Worm (Caenorhabditis elegans) whole organism, L4 larva: ENCODE results near the gene ZK112.4.

Experiments
- D1046.2 ChIP-seq: fragments of 200-800 bp; sonication (Bioruptor generic); IDR thresholded peaks from 2 replicates; pipeline ENCODE4 v1.3.6; 2022; ENCODE audit warnings: missing genetic modification characterization, missing compliant biosample characterization
- R02D3.7 ChIP-seq: fragments of 150-350 bp; sonication (generic microtip); optimal IDR thresholded peaks from 3 replicates; lab custom pipeline; 2014; ENCODE audit warnings: missing biosample characterization, missing genetic modification characterization
- Y48G9A.11 ChIP-seq: fragments of 200-800 bp; sonication (Bioruptor generic); IDR thresholded peaks from 2 replicates; pipeline ENCODE4 v1.3.6; 2022; ENCODE audit warnings: missing genetic modification reagents, missing genetic modification characterization, missing compliant biosample characterization
- ZK337.2 ChIP-seq: fragments of 200-800 bp; sonication (Bioruptor generic); IDR thresholded peaks from 2 replicates; pipeline ENCODE4 v1.3.6; 2022; ENCODE audit warnings: missing genetic modification reagents, missing genetic modification characterization, missing compliant biosample characterization
- ama-1 ChIP-seq: fragments of 150-350 bp; optimal IDR thresholded peaks from 2 replicates; lab custom pipeline; 2014; ENCODE audit warnings: inconsistent platforms, mixed read lengths
- arid-1 ChIP-seq: fragments of 200-800 bp; sonication (Bioruptor generic); conservative IDR thresholded peaks from 2 replicates; pipeline ENCODE4 v1.3.6; 2022; ENCODE audit warnings: missing genetic modification reagents, missing genetic modification characterization, missing compliant biosample characterization
- attf-4 ChIP-seq: sonication (generic microtip); optimal IDR thresholded peaks from 3 replicates; lab custom pipeline; 2017; ENCODE audit warnings: missing biosample characterization, missing genetic modification characterization
- ceh-20 ChIP-seq: fragments of 200-800 bp; sonication (Bioruptor generic); IDR thresholded peaks from 2 replicates; pipeline ENCODE4 v1.3.6; 2022; ENCODE audit warnings: missing genetic modification reagents, missing genetic modification characterization, missing compliant biosample characterization
- ceh-28 ChIP-seq: fragments of 150-350 bp; optimal IDR thresholded peaks from 2 replicates; lab custom pipeline; 2014; ENCODE audit warnings: missing biosample characterization, missing genetic modification reagents, missing genetic modification characterization
- ceh-82 ChIP-seq: sonication (generic microtip); optimal IDR thresholded peaks from 2 replicates; lab custom pipeline; 2017; ENCODE audit warnings: missing biosample characterization, missing genetic modification characterization
- cey-2 ChIP-seq: sonication (generic microtip); optimal IDR thresholded peaks from 3 replicates; lab custom pipeline; 2017; ENCODE audit warnings: missing genetic modification characterization, mild to moderate bottlenecking, missing compliant biosample characterization, antibody characterized with exemption, borderline replicate concordance; ENCODE audit not compliant: insufficient read depth
- ctbp-1 ChIP-seq: fragments of 200-800 bp; sonication (Bioruptor generic); IDR thresholded peaks from 2 replicates; pipeline ENCODE4 v1.3.6; 2022; ENCODE audit warnings: missing genetic modification reagents, missing genetic modification characterization, missing compliant biosample characterization
- daf-8 ChIP-seq: fragments of 200-800 bp; sonication (Bioruptor generic); IDR thresholded peaks from 2 replicates; pipeline ENCODE4 v1.3.6; 2022; ENCODE audit warnings: missing genetic modification characterization, missing compliant biosample characterization
- dmd-9 ChIP-seq: fragments of 200-800 bp; sonication (Bioruptor generic); IDR thresholded peaks from 2 replicates; pipeline ENCODE4 v1.3.6; 2022; ENCODE audit warnings: missing genetic modification reagents, missing genetic modification characterization, missing compliant biosample characterization
- fkh-10 ChIP-seq: fragments of 150-350 bp; optimal IDR thresholded peaks from 2 replicates; lab custom pipeline; 2014; ENCODE audit warnings: missing biosample characterization, missing genetic modification reagents, missing genetic modification characterization
- gei-8 ChIP-seq: fragments of 200-800 bp; sonication (Bioruptor generic); optimal IDR thresholded peaks from 2 replicates; lab custom pipeline; 2018; ENCODE audit warnings: mild to moderate bottlenecking, missing genetic modification characterization, missing compliant biosample characterization
- hif-1 ChIP-seq, 2 experiments: sonication (generic microtip); optimal IDR thresholded peaks; 2 replicates each; lab custom pipeline; 2016 to 2017; ENCODE audit warnings: missing compliant biosample characterization in 2 of 2, missing genetic modification characterization in 2 of 2, missing genetic modification reagents in 2 of 2, missing genotype in 2 of 2, mild to moderate bottlenecking in 1 of 2
- hlh-30 ChIP-seq: sonication (generic microtip); optimal IDR thresholded peaks from 2 replicates; lab custom pipeline; 2017; ENCODE audit warnings: antibody characterized with exemption, mild to moderate bottlenecking, missing genetic modification characterization, missing compliant biosample characterization; ENCODE audit not compliant: insufficient read depth
- jun-1 ChIP-seq: fragments of 150-350 bp; optimal IDR thresholded peaks from 2 replicates; lab custom pipeline; 2014; ENCODE audit warnings: missing biosample characterization, missing genetic modification reagents, missing genetic modification characterization
- lim-7 ChIP-seq: fragments of 200-800 bp; sonication (Bioruptor generic); IDR thresholded peaks from 2 replicates; pipeline ENCODE4 v1.3.6; 2022; ENCODE audit warnings: missing genetic modification characterization, missing compliant biosample characterization
- lin-13 ChIP-seq: fragments of 150-350 bp; optimal IDR thresholded peaks from 2 replicates; lab custom pipeline; 2014; ENCODE audit warnings: missing biosample characterization, missing genetic modification reagents, missing genetic modification characterization
- lin-15B ChIP-seq: fragments of 150-350 bp; sonication (generic microtip); optimal IDR thresholded peaks from 3 replicates; lab custom pipeline; 2014; ENCODE audit warnings: missing biosample characterization, missing genetic modification characterization
- lin-29 ChIP-seq: fragments of 200-800 bp; sonication (Bioruptor generic); IDR thresholded peaks from 2 replicates; pipeline ENCODE4 v1.3.6; 2022; ENCODE audit warnings: missing genetic modification reagents, missing genetic modification characterization, missing compliant biosample characterization
- lin-38 ChIP-seq: fragments of 200-800 bp; sonication (Bioruptor generic); IDR thresholded peaks from 2 replicates; pipeline ENCODE4 v1.3.6; 2022; ENCODE audit warnings: missing genetic modification reagents, missing genetic modification characterization, missing compliant biosample characterization
- lir-3 ChIP-seq: sonication (generic microtip); optimal IDR thresholded peaks from 2 replicates; lab custom pipeline; 2016; ENCODE audit warnings: mild to moderate bottlenecking, missing genetic modification characterization, missing compliant biosample characterization
- lsy-2 ChIP-seq, 2 experiments: fragments of 150-350 bp in 1 of 2; sonication (generic microtip) in 1 of 2; optimal IDR thresholded peaks; 2 replicates each; lab custom pipeline; 2014 to 2017; ENCODE audit warnings: missing biosample characterization in 2 of 2, missing genetic modification characterization in 2 of 2
- madf-5 ChIP-seq, 2 experiments: fragments of 200-800 bp; sonication (Bioruptor generic); IDR thresholded peaks; 2 replicates each; pipeline ENCODE4 v1.3.6; 2022; ENCODE audit warnings: missing compliant biosample characterization in 2 of 2, missing genetic modification characterization in 2 of 2
- madf-9 ChIP-seq: fragments of 200-800 bp; sonication (Bioruptor generic); conservative IDR thresholded peaks from 2 replicates; pipeline ENCODE4 v1.3.6; 2022; ENCODE audit warnings: missing genetic modification reagents, missing genetic modification characterization, missing compliant biosample characterization
- mdt-29 ChIP-seq: fragments of 200-800 bp; sonication (Bioruptor generic); IDR thresholded peaks from 2 replicates; pipeline ENCODE4 v1.3.6; 2022; ENCODE audit warnings: missing genetic modification reagents, missing genetic modification characterization, missing compliant biosample characterization
- mep-1 ChIP-seq: fragments of 150-350 bp; sonication (generic microtip); optimal IDR thresholded peaks from 3 replicates; lab custom pipeline; 2014; ENCODE audit warnings: missing biosample characterization, missing genetic modification characterization
- mxl-3 ChIP-seq: fragments of 200-800 bp; sonication (Bioruptor generic); optimal IDR thresholded peaks from 2 replicates; lab custom pipeline; 2018; ENCODE audit warnings: mild to moderate bottlenecking, missing genetic modification characterization, missing compliant biosample characterization
- nhr-10 ChIP-seq: fragments of 150-350 bp; optimal IDR thresholded peaks from 2 replicates; lab custom pipeline; 2014; ENCODE audit warnings: missing biosample characterization, missing genetic modification characterization
- nhr-237 ChIP-seq: sonication (generic microtip); optimal IDR thresholded peaks from 2 replicates; lab custom pipeline; 2017; ENCODE audit warnings: missing biosample characterization, missing genetic modification characterization
- nhr-25 ChIP-seq: sonication (generic microtip); optimal IDR thresholded peaks from 2 replicates; lab custom pipeline; 2017; ENCODE audit warnings: missing genetic modification characterization, mild to moderate bottlenecking, missing compliant biosample characterization, antibody characterized with exemption, moderate library complexity, borderline replicate concordance; ENCODE audit not compliant: insufficient read depth
- nhr-48 ChIP-seq: sonication (generic microtip); optimal IDR thresholded peaks from 2 replicates; lab custom pipeline; 2016; ENCODE audit warnings: mild to moderate bottlenecking, missing genetic modification characterization, missing compliant biosample characterization
- saeg-2 ChIP-seq: fragments of 200-800 bp; sonication (Bioruptor generic); IDR thresholded peaks from 2 replicates; pipeline ENCODE4 v1.3.6; 2022; ENCODE audit warnings: missing genetic modification reagents, missing genetic modification characterization, missing compliant biosample characterization
- set-16 ChIP-seq: fragments of 200-800 bp; sonication (Bioruptor generic); IDR thresholded peaks from 2 replicates; pipeline ENCODE4 v1.3.6; 2022; ENCODE audit warnings: missing genetic modification reagents, missing genetic modification characterization, missing compliant biosample characterization
- snpc-1.2 ChIP-seq: fragments of 200-800 bp; sonication (Bioruptor generic); IDR thresholded peaks from 2 replicates; pipeline ENCODE4 v1.3.6; 2022; ENCODE audit warnings: missing genetic modification reagents, missing genetic modification characterization, missing compliant biosample characterization
- spr-3 ChIP-seq: fragments of 200-800 bp; sonication (Bioruptor generic); optimal IDR thresholded peaks from 2 replicates; lab custom pipeline; 2018; ENCODE audit warnings: mild to moderate bottlenecking, missing genetic modification characterization, missing compliant biosample characterization
- tag-97 ChIP-seq: fragments of 200-800 bp; sonication (Bioruptor generic); IDR thresholded peaks from 2 replicates; pipeline ENCODE4 v1.3.6; 2022; ENCODE audit warnings: missing genetic modification characterization, missing compliant biosample characterization
- tra-1 ChIP-seq: fragments of 200-800 bp; sonication (Bioruptor generic); IDR thresholded peaks from 2 replicates; pipeline ENCODE4 v1.3.6; 2022; ENCODE audit warnings: missing genetic modification reagents, missing genetic modification characterization, missing compliant biosample characterization
- unc-130 ChIP-seq: sonication (generic microtip); optimal IDR thresholded peaks from 2 replicates; lab custom pipeline; 2016; ENCODE audit warnings: missing genetic modification reagents, missing genetic modification characterization, missing compliant biosample characterization
- unc-62 ChIP-seq, 3 experiments: fragments of 150-350 bp in 1 of 3; sonication (generic microtip); optimal IDR thresholded peaks in 2 of 3; peaks in 1 of 3; 1 replicate in 1 of 3; 2 replicates in 2 of 3; lab custom pipeline; 2014 to 2017; ENCODE audit warnings: missing biosample characterization in 3 of 3, missing genetic modification characterization in 3 of 3, missing genetic modification reagents in 3 of 3, missing genotype in 1 of 3
- vab-7 ChIP-seq: fragments of 200-800 bp; sonication (Bioruptor generic); IDR thresholded peaks from 2 replicates; pipeline ENCODE4 v1.3.6; 2022; ENCODE audit warnings: missing genetic modification reagents, missing genetic modification characterization, missing compliant biosample characterization
- zag-1 ChIP-seq: fragments of 150-350 bp; optimal IDR thresholded peaks from 2 replicates; lab custom pipeline; 2014; ENCODE audit warnings: missing biosample characterization, missing genetic modification characterization
- zfp-2 ChIP-seq: sonication (generic microtip); optimal IDR thresholded peaks from 2 replicates; lab custom pipeline; 2016; ENCODE audit warnings: mild to moderate bottlenecking, missing genetic modification characterization, missing compliant biosample characterization
- zip-11 ChIP-seq: fragments of 200-800 bp; sonication (Bioruptor generic); IDR thresholded peaks from 2 replicates; pipeline ENCODE4 v1.3.6; 2022; ENCODE audit warnings: missing genetic modification characterization, missing compliant biosample characterization
- zip-2 ChIP-seq: fragments of 150-350 bp; optimal IDR thresholded peaks from 2 replicates; lab custom pipeline; 2014; ENCODE audit warnings: missing biosample characterization, missing genetic modification characterization
- ztf-11 ChIP-seq: fragments of 150-350 bp; optimal IDR thresholded peaks from 2 replicates; lab custom pipeline; 2014; ENCODE audit warnings: missing biosample characterization, missing genetic modification characterization

Gene ZK112.4

DNA sequence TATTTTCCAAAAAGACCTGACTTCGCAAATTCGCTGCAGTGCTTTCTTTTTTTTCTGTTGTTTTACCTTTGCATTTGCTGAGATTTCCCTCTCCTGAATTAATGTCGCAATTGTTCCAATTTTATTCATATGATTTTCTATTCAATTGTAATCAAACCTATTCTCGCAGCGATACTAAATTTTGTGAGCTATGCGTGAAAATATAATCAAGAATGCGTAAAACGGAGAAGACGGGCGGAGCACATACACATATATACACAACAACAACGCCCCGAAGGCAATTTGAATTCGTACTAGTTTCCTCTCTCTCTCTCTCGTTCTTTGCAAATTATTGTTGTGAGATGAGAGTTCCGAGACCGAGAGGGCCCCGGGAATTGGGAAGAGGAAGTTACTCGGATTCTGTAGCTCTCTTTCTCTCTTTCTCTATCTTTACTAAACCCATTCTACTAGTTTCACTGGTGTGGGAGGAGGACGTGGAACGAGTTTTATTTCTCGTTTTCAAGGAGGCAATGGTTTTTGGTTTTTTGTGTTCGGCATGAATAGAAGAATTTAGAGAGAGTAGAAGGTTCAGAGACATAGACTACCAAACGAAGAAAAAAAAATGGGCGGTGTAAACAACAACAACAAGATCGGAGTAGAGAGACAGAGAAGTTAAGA lies 6.3 kb downstream of the ZK112.4 start (continued):
- TF ChIP-seq ceh-20 (peak; percentile 35; the same call in 1 of the 2 replicates), mep-1 (tag; lab: Kevin White, UChicago) (peak; percentile 65), ceh-82 (tag; lab: Kevin White, UChicago) (no peak), spr-3 (GFP tag; lab: Kevin White, UChicago) (no peak), ZK337.2 (GFP tag; lab: Robert Waterston, UW) (no peak), mdt-29 (no peak), vab-7 (GFP tag; lab: Robert Waterston, UW) (no peak), fkh-10 (GFP tag; lab: Kevin White, UChicago) (peak; percentile 72), zip-2 (tag; lab: Kevin White, UChicago) (peak; percentile 44), zfp-2 (tag; lab: Kevin White, UChicago) (no peak), ceh-28 (tag; lab: Kevin White, UChicago) (no peak), nhr-237 (tag; lab: Kevin White, UChicago) (no peak), lin-15B (tag; lab: Kevin White, UChicago) (no peak), nhr-10 (no peak), zip-11 (no peak), R02D3.7 (tag; lab: Kevin White, UChicago) (no peak), Y48G9A.11 (no peak), ztf-11 (tag; lab: Kevin White, UChicago) (no peak), gei-8 (GFP tag; lab: Kevin White, UChicago) (no peak), cey-2 (tag; lab: Kevin White, UChicago) (no peak), hif-1 (tag; optimal IDR thresholded peaks at IDR 0.05; lab: Kevin White, UChicago) (peak in 1 of 2 experiments; percentile 45), zag-1 (tag; lab: Kevin White, UChicago) (no peak), lsy-2 (tag; optimal IDR thresholded peaks at IDR 0.05; lab: Kevin White, UChicago) (peak in 1 of 2 experiments; percentile 55), lir-3 (tag; lab: Kevin White, UChicago) (no peak), daf-8 (no peak), madf-9 (GFP tag; lab: Robert Waterston, UW) (no peak), mxl-3 (GFP tag; lab: Kevin White, UChicago) (no peak), D1046.2 (GFP tag; lab: Robert Waterston, UW) (no peak), unc-130 (GFP tag; lab: Kevin White, UChicago) (no peak), saeg-2 (GFP tag; lab: Robert Waterston, UW) (no peak), madf-5 (GFP tag; IDR thresholded peaks at IDR 0.05; lab: Robert Waterston, UW) (no peak), attf-4 (tag; lab: Kevin White, UChicago) (no peak), ama-1 (peak; percentile 38), tag-97 (no peak), nhr-48 (tag; lab: Kevin White, UChicago) (peak; percentile 53), jun-1 (tag; lab: Kevin White, UChicago) (no peak), tra-1 (GFP tag; lab: Robert Waterston, UW) (0 out of 2 replicates have a peak, but pooled peaks have one; percentile 44), lin-38 (no peak), dmd-9 (GFP tag; lab: Robert Waterston, UW) (no peak), lin-13 (GFP tag; lab: Kevin White, UChicago) (no peak), lin-29 (GFP tag; lab: Robert Waterston, UW) (no peak)

DNA sequence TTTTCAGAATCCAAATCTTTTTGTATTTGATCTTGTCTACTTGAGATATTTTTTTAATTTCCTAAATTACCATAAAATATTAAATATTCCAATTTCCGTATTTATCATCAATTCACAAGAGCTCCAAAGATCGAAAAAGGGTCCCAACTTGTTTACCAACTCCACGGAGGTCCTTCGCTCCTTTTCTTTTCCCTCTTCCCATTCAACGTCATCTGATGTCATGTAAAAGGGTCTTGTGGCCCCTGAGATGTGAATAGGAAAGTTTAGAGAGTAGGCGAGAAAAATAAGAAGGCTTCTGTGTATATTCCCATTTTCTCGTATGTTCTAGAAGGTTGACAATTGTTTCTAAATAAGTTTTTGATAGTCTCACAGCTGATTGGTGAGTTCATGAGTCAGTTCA lies 6.8 kb downstream of the ZK112.4 start:
- TF ChIP-seq lim-7 (GFP tag; lab: Robert Waterston, UW) (no peak), nhr-25 (tag; lab: Kevin White, UChicago) (no peak), snpc-1.2 (GFP tag; lab: Robert Waterston, UW) (no peak), tra-1 (GFP tag; lab: Robert Waterston, UW) (0 out of 2 replicates have a peak, but pooled peaks have one; percentile 6), arid-1 (GFP tag; lab: Robert Waterston, UW) (no peak), unc-62 (GFP tag; optimal IDR thresholded peaks at IDR 0.05 in 1 of 2; lab: Kevin White, UChicago) (peak in 1 of 2 experiments; percentile 16), unc-62 (tag; optimal IDR thresholded peaks at IDR 0.05; lab: Kevin White, UChicago) (no peak), fkh-10 (GFP tag; lab: Kevin White, UChicago) (peak; percentile 64), mep-1 (tag; lab: Kevin White, UChicago) (no peak), lin-38 (no peak), ctbp-1 (GFP tag; lab: Robert Waterston, UW) (0 out of 2 replicates have a peak, but pooled peaks have one; percentile 29), saeg-2 (GFP tag; lab: Robert Waterston, UW) (no peak), attf-4 (tag; lab: Kevin White, UChicago) (no peak), hlh-30 (tag; lab: Kevin White, UChicago) (peak; percentile 25), cey-2 (tag; lab: Kevin White, UChicago) (no peak), set-16 (GFP tag; lab: Robert Waterston, UW) (no peak)
